Worm (Caenorhabditis elegans): Measurements from ENCODE around the gene C04C3.7.

ce11 chrIV:3482195-3482959 lies 49.1 kb upstream of the C04C3.7 start, which contains the start of gene srz-82:
- no peak for TF ChIP-seq dao-5 (tag; optimal IDR thresholded peaks at IDR 0.05)
- no peak for TF ChIP-seq him-1 (tag; optimal IDR thresholded peaks at IDR 0.05)
- no peak for TF ChIP-seq W03F9.2 (tag; optimal IDR thresholded peaks at IDR 0.05)

Data from whole organism, L4/young adult.